Worm (Caenorhabditis elegans) whole organism, young adult: Measurements from ENCODE around the gene R148.3.

Experiments used
- B0019.2 ChIP-seq: fragments of 200-800 bp; sonication (Bioruptor generic); conservative IDR thresholded peaks from 2 replicates; pipeline ENCODE4 v1.3.6; 2022; ENCODE audit warnings: missing genetic modification reagents, missing genetic modification characterization, missing compliant biosample characterization
- C06A6.2 ChIP-seq: fragments of 200-800 bp; sonication (Bioruptor generic); conservative IDR thresholded peaks from 2 replicates; pipeline ENCODE4 v1.3.6; 2022; ENCODE audit warnings: missing genetic modification characterization, missing compliant biosample characterization
- F33H1.4 ChIP-seq: fragments of 200-800 bp; sonication (Bioruptor generic); IDR thresholded peaks from 2 replicates; pipeline ENCODE4 v1.3.6; 2022; ENCODE audit warnings: missing genetic modification reagents, missing genetic modification characterization, missing compliant biosample characterization
- F39B2.1 ChIP-seq: fragments of 200-800 bp; sonication (Bioruptor generic); IDR thresholded peaks from 2 replicates; pipeline ENCODE4 v1.3.6; 2022; ENCODE audit warnings: missing genetic modification reagents, missing genetic modification characterization, missing compliant biosample characterization
- F49E8.2 ChIP-seq: sonication (generic microtip); optimal IDR thresholded peaks from 3 replicates; lab custom pipeline; 2017; ENCODE audit warnings: missing genetic modification characterization, mild to moderate bottlenecking, missing compliant biosample characterization, antibody characterized with exemption, moderate library complexity; ENCODE audit not compliant: insufficient read depth
- F52B5.7 ChIP-seq: sonication (generic microtip); optimal IDR thresholded peaks from 2 replicates; lab custom pipeline; 2016; ENCODE audit warnings: mild to moderate bottlenecking, missing genetic modification characterization, missing compliant biosample characterization
- F57C9.4 ChIP-seq: sonication (generic microtip); optimal IDR thresholded peaks from 2 replicates; lab custom pipeline; 2017; ENCODE audit warnings: mild to moderate bottlenecking, missing genetic modification characterization, missing compliant biosample characterization
- K11D2.4 ChIP-seq: fragments of 200-800 bp; sonication (Bioruptor generic); IDR thresholded peaks from 2 replicates; pipeline ENCODE4 v1.3.6; 2022; ENCODE audit warnings: missing genetic modification reagents, missing genetic modification characterization, missing compliant biosample characterization
- Y53G8AR.9 ChIP-seq: fragments of 200-800 bp; sonication (Bioruptor generic); conservative IDR thresholded peaks from 2 replicates; pipeline ENCODE4 v1.3.6; 2022; ENCODE audit warnings: missing genetic modification reagents, missing genetic modification characterization, missing compliant biosample characterization
- atf-7 ChIP-seq: sonication (generic microtip); optimal IDR thresholded peaks from 2 replicates; lab custom pipeline; 2017; ENCODE audit warnings: mild to moderate bottlenecking, missing genetic modification characterization, missing compliant biosample characterization
- attf-3 ChIP-seq: fragments of 200-800 bp; sonication (Bioruptor generic); conservative IDR thresholded peaks from 2 replicates; pipeline ENCODE4 v1.3.6; 2022; ENCODE audit warnings: missing genetic modification reagents, missing genetic modification characterization, missing compliant biosample characterization
- bed-2 ChIP-seq: fragments of 200-800 bp; sonication (Bioruptor generic); IDR thresholded peaks from 2 replicates; pipeline ENCODE4 v1.3.6; 2022; ENCODE audit warnings: missing genetic modification reagents, missing genetic modification characterization, missing compliant biosample characterization
- cebp-1 ChIP-seq, 2 experiments: fragments of 200-800 bp in 1 of 2; sonication (Bioruptor generic) in 1 of 2; sonication (generic microtip) in 1 of 2; IDR thresholded peaks in 1 of 2; optimal IDR thresholded peaks in 1 of 2; 2 replicates each; pipeline versions ENCODE4 v1.3.6 to Lab custom; 2017 to 2022; ENCODE audit warnings: missing compliant biosample characterization in 2 of 2, missing genetic modification characterization in 2 of 2, mild to moderate bottlenecking in 1 of 2, missing genetic modification reagents in 1 of 2, moderate library complexity in 1 of 2
- ceh-91 ChIP-seq: fragments of 200-800 bp; sonication (Bioruptor generic); IDR thresholded peaks from 2 replicates; pipeline ENCODE4 v1.3.6; 2022; ENCODE audit warnings: missing genetic modification reagents, missing genetic modification characterization, missing compliant biosample characterization
- dox-1 ChIP-seq: fragments of 200-800 bp; sonication (Bioruptor generic); IDR thresholded peaks from 2 replicates; pipeline ENCODE4 v1.3.6; 2022; ENCODE audit warnings: missing genetic modification reagents, missing genetic modification characterization, missing compliant biosample characterization
- ets-4 ChIP-seq: fragments of 200-800 bp; sonication (Bioruptor generic); optimal IDR thresholded peaks from 2 replicates; lab custom pipeline; 2018; ENCODE audit warnings: mild to moderate bottlenecking, missing genetic modification characterization, missing compliant biosample characterization
- him-1 ChIP-seq: sonication (generic microtip); optimal IDR thresholded peaks from 2 replicates; lab custom pipeline; 2016; ENCODE audit warnings: missing genotype, missing genetic modification reagents, missing genetic modification characterization, missing compliant biosample characterization
- hmg-1.2 ChIP-seq: fragments of 200-800 bp; sonication (Bioruptor generic); IDR thresholded peaks from 2 replicates; pipeline ENCODE4 v1.3.6; 2022; ENCODE audit warnings: missing genetic modification reagents, missing genetic modification characterization, missing compliant biosample characterization
- lag-1 ChIP-seq: fragments of 200-800 bp; sonication (Bioruptor generic); IDR thresholded peaks from 2 replicates; pipeline ENCODE4 v1.3.6; 2022; ENCODE audit warnings: missing genetic modification reagents, missing genetic modification characterization, missing compliant biosample characterization
- let-607 ChIP-seq, 2 experiments: fragments of 200-800 bp in 1 of 2; sonication (Bioruptor generic) in 1 of 2; sonication (generic microtip) in 1 of 2; optimal IDR thresholded peaks; 2 replicates each; lab custom pipeline; 2016 to 2018; ENCODE audit warnings: mild to moderate bottlenecking in 2 of 2, missing compliant biosample characterization in 2 of 2, missing genetic modification characterization in 2 of 2, moderate library complexity in 2 of 2, missing genotype in 1 of 2
- lin-35 ChIP-seq, 3 experiments: fragments of 150-350 bp in 2 of 3; sonication (generic microtip) in 1 of 3; optimal IDR thresholded peaks; 2 replicates each; lab custom pipeline; 2014 to 2018; ENCODE audit warnings: missing biosample characterization in 3 of 3, missing genetic modification characterization in 3 of 3, missing genetic modification reagents in 3 of 3
- lin-40 ChIP-seq: sonication (generic microtip); optimal IDR thresholded peaks from 2 replicates; lab custom pipeline; 2016; ENCODE audit warnings: missing genetic modification characterization, mild to moderate bottlenecking, missing compliant biosample characterization, missing genotype, missing genetic modification reagents
- lin-54 ChIP-seq: fragments of 200-800 bp; sonication (Bioruptor generic); optimal IDR thresholded peaks from 2 replicates; lab custom pipeline; 2018; ENCODE audit warnings: mild to moderate bottlenecking, missing genetic modification characterization, missing compliant biosample characterization
- lsl-1 ChIP-seq: fragments of 200-800 bp; sonication (Bioruptor generic); optimal IDR thresholded peaks from 2 replicates; lab custom pipeline; 2018; ENCODE audit warnings: mild to moderate bottlenecking, missing genetic modification characterization, moderate library complexity, missing compliant biosample characterization
- madf-6 ChIP-seq: fragments of 200-800 bp; sonication (Bioruptor generic); IDR thresholded peaks from 2 replicates; pipeline ENCODE4 v1.3.6; 2022; ENCODE audit warnings: missing genetic modification reagents, missing genetic modification characterization, missing compliant biosample characterization
- madf-8 ChIP-seq: fragments of 200-800 bp; sonication (Bioruptor generic); conservative IDR thresholded peaks from 2 replicates; pipeline ENCODE4 v1.3.6; 2022; ENCODE audit warnings: missing genetic modification reagents, missing genetic modification characterization, missing compliant biosample characterization
- mcd-1 ChIP-seq: fragments of 200-800 bp; sonication (Bioruptor generic); IDR thresholded peaks from 2 replicates; pipeline ENCODE4 v1.3.6; 2022; ENCODE audit warnings: missing genetic modification reagents, missing genetic modification characterization, missing compliant biosample characterization
- nfyb-1 ChIP-seq: fragments of 200-800 bp; sonication (Bioruptor generic); IDR thresholded peaks from 2 replicates; pipeline ENCODE4 v1.3.6; 2022; ENCODE audit warnings: missing genetic modification reagents, missing genetic modification characterization, missing compliant biosample characterization
- nhr-179 ChIP-seq: sonication (generic microtip); optimal IDR thresholded peaks from 2 replicates; lab custom pipeline; 2016; ENCODE audit warnings: mild to moderate bottlenecking, missing genetic modification characterization, missing compliant biosample characterization
- pbrm-1 ChIP-seq: fragments of 200-800 bp; sonication (Bioruptor generic); IDR thresholded peaks from 2 replicates; pipeline ENCODE4 v1.3.6; 2022; ENCODE audit warnings: missing genetic modification reagents, missing genetic modification characterization, missing compliant biosample characterization
- pha-4 ChIP-seq: fragments of 150-350 bp; sonication (generic microtip); optimal IDR thresholded peaks from 2 replicates; lab custom pipeline; 2014; ENCODE audit warnings: missing biosample characterization, missing genetic modification reagents, missing genetic modification characterization
- rcor-1 ChIP-seq: fragments of 200-800 bp; sonication (Bioruptor generic); IDR thresholded peaks from 2 replicates; pipeline ENCODE4 v1.3.6; 2022; ENCODE audit warnings: missing genetic modification reagents, missing genetic modification characterization, missing compliant biosample characterization
- repo-1 ChIP-seq: sonication (generic microtip); optimal IDR thresholded peaks from 2 replicates; lab custom pipeline; 2017; ENCODE audit warnings: mild to moderate bottlenecking, missing genetic modification characterization, missing compliant biosample characterization
- rpc-1 ChIP-seq, 2 experiments: fragments of 150-350 bp in 1 of 2; sonication (generic microtip) in 1 of 2; optimal IDR thresholded peaks; 2 replicates each; lab custom pipeline; 2014 to 2018; ENCODE audit warnings: missing biosample characterization in 1 of 2, missing genetic modification characterization in 1 of 2, missing genetic modification reagents in 1 of 2, missing genotype in 1 of 2
- snpc-1.1 ChIP-seq: sonication (generic microtip); optimal IDR thresholded peaks from 2 replicates; lab custom pipeline; 2017; ENCODE audit warnings: missing genetic modification characterization, mild to moderate bottlenecking, missing compliant biosample characterization, antibody characterized with exemption, moderate library complexity, missing genotype, missing genetic modification reagents; ENCODE audit not compliant: insufficient read depth
- snpc-1.3 ChIP-seq: sonication (generic microtip); optimal IDR thresholded peaks from 2 replicates; lab custom pipeline; 2017; ENCODE audit warnings: missing genetic modification characterization, mild to moderate bottlenecking, missing compliant biosample characterization, antibody characterized with exemption, moderate library complexity, missing genotype, missing genetic modification reagents; ENCODE audit not compliant: insufficient read depth
- snpc-3.4 ChIP-seq: sonication (generic microtip); optimal IDR thresholded peaks from 2 replicates; lab custom pipeline; 2017; ENCODE audit warnings: missing genetic modification characterization, mild to moderate bottlenecking, missing compliant biosample characterization, antibody characterized with exemption, moderate library complexity, missing genotype, missing genetic modification reagents
- snpc-4 ChIP-seq, 5 experiments: fragments of 150-350 bp in 1 of 5; sonication (generic microtip) in 4 of 5; optimal IDR thresholded peaks; 2 replicates each; lab custom pipeline; 2014 to 2018; ENCODE audit warnings: missing genetic modification characterization in 5 of 5, missing biosample characterization in 3 of 5, antibody characterized with exemption in 2 of 5, mild to moderate bottlenecking in 2 of 5, missing compliant biosample characterization in 2 of 5, missing genotype in 2 of 5, moderate library complexity in 2 of 5, missing genetic modification reagents in 1 of 5
- somi-1 ChIP-seq: fragments of 200-800 bp; sonication (Bioruptor generic); optimal IDR thresholded peaks from 2 replicates; lab custom pipeline; 2018; ENCODE audit warnings: mild to moderate bottlenecking, missing genetic modification characterization, missing compliant biosample characterization
- tbx-9 ChIP-seq: sonication (generic microtip); optimal IDR thresholded peaks from 2 replicates; lab custom pipeline; 2016; ENCODE audit warnings: borderline replicate concordance, missing genetic modification characterization, inconsistent platforms, missing compliant biosample characterization
- unc-130 ChIP-seq: sonication (generic microtip); optimal IDR thresholded peaks from 2 replicates; lab custom pipeline; 2016; ENCODE audit warnings: missing genetic modification reagents, missing genetic modification characterization, missing compliant biosample characterization
- xnd-1 ChIP-seq: sonication (generic microtip); optimal IDR thresholded peaks from 2 replicates; lab custom pipeline; 2016; ENCODE audit warnings: missing genotype, missing genetic modification reagents, missing genetic modification characterization, missing compliant biosample characterization
- zfh-2 ChIP-seq: fragments of 200-800 bp; sonication (Bioruptor generic); conservative IDR thresholded peaks from 2 replicates; pipeline ENCODE4 v1.3.6; 2022; ENCODE audit warnings: missing genetic modification reagents, missing genetic modification characterization, missing compliant biosample characterization
- ztf-18 ChIP-seq: sonication (generic microtip); optimal IDR thresholded peaks from 2 replicates; lab custom pipeline; 2016; ENCODE audit warnings: missing genotype, mild to moderate bottlenecking, missing genetic modification characterization, missing compliant biosample characterization

Gene R148.3

ce11 chrIII:3174985-3175384 lies at the start of gene R148.3:
Gene R148.3 (plus strand): TSS chrIII:3175331.
- no peak for TF ChIP-seq ets-4 (GFP tag; lab: Kevin White, UChicago)
- peak; percentile 47 for TF ChIP-seq snpc-1.1 (tag; lab: Kevin White, UChicago)
- TF ChIP-seq lin-40 (tag; lab: Kevin White, UChicago), result peak; percentile 18
- peak; percentile 41 for TF ChIP-seq F49E8.2 (tag; lab: Kevin White, UChicago)
- TF ChIP-seq K11D2.4 (GFP tag; lab: Robert Waterston, UW), result 0 out of 2 replicates have a peak, but pooled peaks have one; percentile 16
- TF ChIP-seq madf-8 (GFP tag; lab: Robert Waterston, UW), result no peak
- TF ChIP-seq ceh-91 (GFP tag; lab: Robert Waterston, UW), result no peak
- TF ChIP-seq rcor-1 (GFP tag; lab: Robert Waterston, UW), result 0 out of 2 replicates have a peak, but pooled peaks have one; percentile 15
- TF ChIP-seq repo-1 (tag; lab: Kevin White, UChicago), result no peak
- TF ChIP-seq unc-130 (GFP tag; lab: Kevin White, UChicago), result peak; percentile 7
- peak; percentile 28; the same call in 1 of the 2 replicates for TF ChIP-seq dox-1 (GFP tag; lab: Robert Waterston, UW)
- no peak for TF ChIP-seq somi-1
- TF ChIP-seq rpc-1 (optimal IDR thresholded peaks at IDR 0.05; lab: Kevin White, UChicago), result peak; percentile 27
- TF ChIP-seq rpc-1 (tag; optimal IDR thresholded peaks at IDR 0.05; lab: Kevin White, UChicago), result no peak
- TF ChIP-seq ztf-18 (tag; lab: Kevin White, UChicago), result peak; percentile 73
- TF ChIP-seq Y53G8AR.9 (GFP tag; lab: Robert Waterston, UW), result no peak
- peak; percentile 58 for TF ChIP-seq mcd-1 (GFP tag; lab: Robert Waterston, UW)
- TF ChIP-seq atf-7 (tag; lab: Kevin White, UChicago), result no peak
- peak; percentile 48 for TF ChIP-seq snpc-3.4 (tag; lab: Kevin White, UChicago)
- TF ChIP-seq lsl-1 (GFP tag; lab: Kevin White, UChicago), result peak; percentile 32
- peak; percentile 31; the same call in 1 of the 2 replicates for TF ChIP-seq hmg-1.2 (GFP tag; lab: Robert Waterston, UW)
- no peak for TF ChIP-seq snpc-4 (GFP tag; optimal IDR thresholded peaks at IDR 0.05; lab: Kevin White, UChicago)
- TF ChIP-seq snpc-4 (tag; optimal IDR thresholded peaks at IDR 0.05; lab: Kevin White, UChicago), result peak in 2 of 4 experiments; percentile 22 to 29
- no peak for TF ChIP-seq nhr-179 (tag; lab: Kevin White, UChicago)
- TF ChIP-seq pbrm-1, result peak; percentile 44; the same call in 1 of the 2 replicates
- no peak for TF ChIP-seq lin-54 (GFP tag; lab: Kevin White, UChicago)
- TF ChIP-seq bed-2 (GFP tag; lab: Robert Waterston, UW), result no peak
- TF ChIP-seq F57C9.4 (tag; lab: Kevin White, UChicago), result no peak
- peak; percentile 45 for TF ChIP-seq xnd-1
- no peak for TF ChIP-seq him-1 (tag; lab: Kevin White, UChicago)
- no peak for TF ChIP-seq cebp-1 (GFP tag; IDR thresholded peaks at IDR 0.05; lab: Robert Waterston, UW)
- peak; percentile 38 for TF ChIP-seq cebp-1 (tag; optimal IDR thresholded peaks at IDR 0.05; lab: Kevin White, UChicago)
- peak in 1 of 3 experiments; percentile 28 for TF ChIP-seq lin-35 (GFP tag; optimal IDR thresholded peaks at IDR 0.05; lab: Kevin White, UChicago)
- TF ChIP-seq zfh-2 (GFP tag; lab: Robert Waterston, UW), result no peak
- TF ChIP-seq F39B2.1 (GFP tag; lab: Robert Waterston, UW), result no peak
- peak; percentile 92 to 96 for TF ChIP-seq let-607 (tag; optimal IDR thresholded peaks at IDR 0.05; lab: Kevin White, UChicago)
- 0 out of 2 replicates have a peak, but pooled peaks have one; percentile 30 for TF ChIP-seq nfyb-1 (GFP tag; lab: Robert Waterston, UW)
- TF ChIP-seq attf-3 (GFP tag; lab: Robert Waterston, UW), result no peak
- no peak for TF ChIP-seq pha-4 (tag; lab: Kevin White, UChicago)
- TF ChIP-seq lag-1, result no peak
- TF ChIP-seq F33H1.4 (GFP tag; lab: Robert Waterston, UW), result peak; percentile 49
- no peak for TF ChIP-seq tbx-9 (tag; lab: Kevin White, UChicago)
- 0 out of 2 replicates have a peak, but pooled peaks have one; percentile 30 for TF ChIP-seq B0019.2 (GFP tag; lab: Robert Waterston, UW)
- TF ChIP-seq madf-6 (GFP tag; lab: Robert Waterston, UW), result peak; percentile 65
- TF ChIP-seq C06A6.2, result peak; percentile 75
- peak; percentile 81 for TF ChIP-seq snpc-1.3 (tag; lab: Kevin White, UChicago)
- TF ChIP-seq F52B5.7 (tag; lab: Kevin White, UChicago), result no peak
